Worm (Caenorhabditis elegans) whole organism, young adult: ENCODE measurements around the gene sri-54.

Experiments used
- F49E8.2 ChIP-seq: sonication (generic microtip); optimal IDR thresholded peaks from 3 replicates; lab custom pipeline; 2017; ENCODE audit warnings: missing genetic modification characterization, mild to moderate bottlenecking, missing compliant biosample characterization, antibody characterized with exemption, moderate library complexity; ENCODE audit not compliant: insufficient read depth
- K11D2.4 ChIP-seq: fragments of 200-800 bp; sonication (Bioruptor generic); IDR thresholded peaks from 2 replicates; pipeline ENCODE4 v1.3.6; 2022; ENCODE audit warnings: missing genetic modification reagents, missing genetic modification characterization, missing compliant biosample characterization
- T26A5.8 ChIP-seq: sonication (generic microtip); optimal IDR thresholded peaks from 2 replicates; lab custom pipeline; 2016; ENCODE audit warnings: missing genetic modification characterization, missing compliant biosample characterization
- bed-1 ChIP-seq: fragments of 200-800 bp; sonication (Bioruptor generic); IDR thresholded peaks from 2 replicates; pipeline ENCODE4 v1.3.6; 2022; ENCODE audit warnings: missing genetic modification reagents, missing genetic modification characterization, missing compliant biosample characterization
- chd-7 ChIP-seq: sonication (generic microtip); optimal IDR thresholded peaks from 2 replicates; lab custom pipeline; 2016; ENCODE audit warnings: mild to moderate bottlenecking, missing genetic modification characterization, moderate library complexity, missing compliant biosample characterization
- mes-4 ChIP-seq: sonication (generic microtip); optimal IDR thresholded peaks from 2 replicates; lab custom pipeline; 2016; ENCODE audit warnings: missing genotype, missing genetic modification characterization, missing compliant biosample characterization
- pha-4 ChIP-seq: fragments of 150-350 bp; sonication (generic microtip); optimal IDR thresholded peaks from 2 replicates; lab custom pipeline; 2014; ENCODE audit warnings: missing biosample characterization, missing genetic modification reagents, missing genetic modification characterization

DNA sequence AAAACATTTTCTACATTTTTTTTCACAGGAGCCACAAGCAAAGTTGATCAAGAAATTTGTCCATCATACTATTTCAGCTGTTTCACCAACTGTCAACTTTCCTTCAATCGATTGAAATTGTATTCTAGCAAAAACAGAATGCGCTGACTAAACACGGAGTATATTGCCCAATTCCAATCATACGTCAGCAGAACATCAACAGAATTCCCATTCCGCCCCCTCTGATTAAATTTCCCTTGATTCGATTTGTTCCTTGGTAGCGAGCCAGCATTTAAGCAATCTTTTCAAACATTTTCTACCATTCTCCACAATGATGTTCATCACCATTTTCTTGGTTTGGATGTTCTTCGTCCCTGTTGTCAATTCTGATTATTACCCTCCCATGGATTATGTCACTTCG, 8.1 kb upstream of the sri-54 start, which contains the start of gene T10D4.15:
- TF ChIP-seq chd-7 (tag; lab: Kevin White, UChicago) (no peak), mes-4 (tag; lab: Kevin White, UChicago) (no peak), pha-4 (no peak), T26A5.8 (no peak), K11D2.4 (GFP tag; lab: Robert Waterston, UW) (no peak), bed-1 (GFP tag; lab: Robert Waterston, UW) (no peak), F49E8.2 (no peak)
